Worm (Caenorhabditis elegans) whole organism, L3 larva: ENCODE results near the gene acs-10.

ENCODE experiments used
- R02D3.7 ChIP-seq: fragments of 150-350 bp; optimal IDR thresholded peaks from 2 replicates; lab custom pipeline; 2014; ENCODE audit warnings: missing biosample characterization, missing genetic modification characterization
- ZK546.5 ChIP-seq: sonication (generic microtip); optimal IDR thresholded peaks from 2 replicates; lab custom pipeline; 2017; ENCODE audit warnings: missing biosample characterization, missing genetic modification characterization
- aly-2 ChIP-seq: fragments of 150-350 bp; optimal IDR thresholded peaks from 2 replicates; lab custom pipeline; 2014; ENCODE audit warnings: missing biosample characterization, missing genetic modification characterization
- ama-1 ChIP-seq: fragments of 150-350 bp; optimal IDR thresholded peaks from 2 replicates; lab custom pipeline; 2018
- ceh-16 ChIP-seq: sonication (generic microtip); optimal IDR thresholded peaks from 2 replicates; lab custom pipeline; 2017; ENCODE audit warnings: missing biosample characterization, missing genetic modification characterization
- ceh-28 ChIP-seq: fragments of 150-350 bp; optimal IDR thresholded peaks from 2 replicates; lab custom pipeline; 2014; ENCODE audit warnings: missing biosample characterization, missing genetic modification reagents, missing genetic modification characterization
- ceh-82 ChIP-seq: fragments of 150-350 bp; optimal IDR thresholded peaks from 2 replicates; lab custom pipeline; 2014; ENCODE audit warnings: missing biosample characterization, missing genetic modification characterization
- ceh-9 ChIP-seq: sonication (generic microtip); optimal IDR thresholded peaks from 2 replicates; lab custom pipeline; 2018; ENCODE audit warnings: missing biosample characterization, missing genetic modification characterization
- egl-5 ChIP-seq: fragments of 150-350 bp; optimal IDR thresholded peaks from 2 replicates; lab custom pipeline; 2017; ENCODE audit warnings: missing biosample characterization, missing genetic modification reagents, missing genetic modification characterization, inconsistent platforms
- elt-2 ChIP-seq: sonication (generic microtip); optimal IDR thresholded peaks from 2 replicates; lab custom pipeline; 2016; ENCODE audit warnings: missing genetic modification reagents, mild to moderate bottlenecking, missing genetic modification characterization, missing compliant biosample characterization
- elt-3 ChIP-seq, 3 experiments: fragments of 150-350 bp in 1 of 3; sonication (generic microtip) in 2 of 3; optimal IDR thresholded peaks; 2 replicates in 2 of 3; 4 replicates in 1 of 3; lab custom pipeline; 2014 to 2017; ENCODE audit warnings: missing biosample characterization in 3 of 3, missing genetic modification characterization in 3 of 3
- fkh-2 ChIP-seq: fragments of 150-350 bp; optimal IDR thresholded peaks from 2 replicates; lab custom pipeline; 2014; ENCODE audit warnings: missing biosample characterization, missing genetic modification reagents, missing genetic modification characterization
- fos-1 ChIP-seq: fragments of 150-350 bp; optimal IDR thresholded peaks from 2 replicates; lab custom pipeline; 2014; ENCODE audit warnings: missing biosample characterization, missing genetic modification characterization
- hmg-11 ChIP-seq: sonication (generic microtip); optimal IDR thresholded peaks from 2 replicates; lab custom pipeline; 2016; ENCODE audit warnings: missing genetic modification characterization, missing compliant biosample characterization
- nfya-1 ChIP-seq: sonication (generic microtip); optimal IDR thresholded peaks from 2 replicates; lab custom pipeline; 2017; ENCODE audit warnings: missing genetic modification characterization, mild to moderate bottlenecking, missing compliant biosample characterization, antibody characterized with exemption, moderate library complexity; ENCODE audit not compliant: insufficient read depth
- nhr-11 ChIP-seq: fragments of 150-350 bp; optimal IDR thresholded peaks from 2 replicates; lab custom pipeline; 2014; ENCODE audit warnings: missing biosample characterization, missing genetic modification characterization
- nhr-12 ChIP-seq: fragments of 150-350 bp; optimal IDR thresholded peaks from 2 replicates; lab custom pipeline; 2014; ENCODE audit warnings: missing biosample characterization, missing genetic modification characterization
- nhr-23 ChIP-seq: fragments of 150-350 bp; optimal IDR thresholded peaks from 2 replicates; lab custom pipeline; 2014; ENCODE audit warnings: missing biosample characterization, missing genetic modification reagents, missing genetic modification characterization
- nhr-237 ChIP-seq: fragments of 150-350 bp; optimal IDR thresholded peaks from 2 replicates; lab custom pipeline; 2014; ENCODE audit warnings: missing biosample characterization, missing genetic modification characterization
- nhr-43 ChIP-seq: sonication (generic microtip); optimal IDR thresholded peaks from 2 replicates; lab custom pipeline; 2016; ENCODE audit warnings: mild to moderate bottlenecking, missing genetic modification characterization, missing compliant biosample characterization; ENCODE audit not compliant: poor library complexity, severe bottlenecking
- nhr-67 ChIP-seq: fragments of 150-350 bp; optimal IDR thresholded peaks from 2 replicates; lab custom pipeline; 2014; ENCODE audit warnings: missing biosample characterization, missing genetic modification characterization
- nhr-76 ChIP-seq: fragments of 150-350 bp; sonication (generic microtip); optimal IDR thresholded peaks from 5 replicates; lab custom pipeline; 2014; ENCODE audit warnings: missing biosample characterization, missing genetic modification characterization
- nhr-77 ChIP-seq: fragments of 150-350 bp; optimal IDR thresholded peaks from 2 replicates; lab custom pipeline; 2014; ENCODE audit warnings: missing biosample characterization, missing genetic modification characterization
- sea-2 ChIP-seq: fragments of 150-350 bp; sonication (generic microtip); optimal IDR thresholded peaks from 4 replicates; lab custom pipeline; 2014; ENCODE audit warnings: missing biosample characterization, missing genetic modification reagents, missing genetic modification characterization
- skn-1 ChIP-seq: fragments of 150-350 bp; optimal IDR thresholded peaks from 2 replicates; lab custom pipeline; 2014; ENCODE audit warnings: missing biosample characterization, missing genetic modification characterization
- tbx-2 ChIP-seq: sonication (generic microtip); optimal IDR thresholded peaks from 2 replicates; lab custom pipeline; 2016; ENCODE audit warnings: mild to moderate bottlenecking, missing genetic modification characterization, missing compliant biosample characterization
- unc-62 ChIP-seq: fragments of 150-350 bp; sonication (generic microtip); optimal IDR thresholded peaks from 4 replicates; lab custom pipeline; 2014; ENCODE audit warnings: missing biosample characterization, missing genetic modification reagents, missing genetic modification characterization
- zag-1 ChIP-seq: fragments of 150-350 bp; optimal IDR thresholded peaks from 2 replicates; lab custom pipeline; 2014; ENCODE audit warnings: missing biosample characterization, missing genetic modification characterization
- ztf-4 ChIP-seq: fragments of 150-350 bp; optimal IDR thresholded peaks from 2 replicates; lab custom pipeline; 2014; ENCODE audit warnings: missing biosample characterization, missing genetic modification characterization

The acs-10 gene

ce11 chrV:14146199-14146598 lies at the start of gene acs-10:
Gene acs-10 (plus strand): TSS chrV:14146499.
- TF ChIP-seq nhr-67 (tag; lab: Kevin White, UChicago) = no peak
- no peak for TF ChIP-seq ama-1 (lab: Kevin White, UChicago)
- TF ChIP-seq ceh-16 = no peak
- no peak for TF ChIP-seq zag-1 (tag; lab: Kevin White, UChicago)
- TF ChIP-seq fkh-2 (tag; lab: Kevin White, UChicago) = no peak
- TF ChIP-seq ZK546.5 (tag; lab: Kevin White, UChicago) = no peak
- no peak for TF ChIP-seq unc-62 (GFP tag; lab: Kevin White, UChicago)
- TF ChIP-seq elt-2 (tag; lab: Kevin White, UChicago) = no peak

DNA sequence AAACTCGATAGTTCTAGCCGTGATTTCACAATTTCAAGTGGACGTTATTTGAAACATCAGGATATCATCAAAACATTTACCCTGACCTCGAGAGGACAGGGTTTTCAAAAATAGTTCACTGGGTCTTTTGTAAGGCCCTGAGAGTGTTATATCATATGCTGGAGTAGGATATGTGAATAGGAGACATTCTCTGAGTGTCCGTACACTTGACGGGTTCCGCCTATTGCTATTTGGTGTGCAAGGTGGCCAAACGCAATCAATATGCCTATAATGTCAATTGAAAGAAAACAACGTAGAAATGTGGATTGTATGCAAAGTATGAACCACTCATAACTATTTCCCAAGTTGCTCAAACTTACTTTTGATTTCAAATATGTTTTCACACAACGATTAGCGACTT lies 48.9 kb upstream of the acs-10 start:
- no peak for TF ChIP-seq R02D3.7 (tag; lab: Kevin White, UChicago)
- TF ChIP-seq elt-3 (tag; optimal IDR thresholded peaks at IDR 0.05; lab: Kevin White, UChicago) = no peak

ce11 chrV:14098519-14098918 lies 47.8 kb upstream of the acs-10 start, which contains the start of the genes D1086.2 and D1086.1:
Gene D1086.2 (minus strand): TSS chrV:14098668.
Gene D1086.1 (plus strand): TSS chrV:14098858.
- no peak for TF ChIP-seq nfya-1
- no peak for TF ChIP-seq skn-1 (tag; lab: Kevin White, UChicago)
- no peak for TF ChIP-seq nhr-67 (tag; lab: Kevin White, UChicago)
- TF ChIP-seq nhr-43 (tag; lab: Kevin White, UChicago) = no peak
- no peak for TF ChIP-seq egl-5 (tag; lab: Kevin White, UChicago)
- no peak for TF ChIP-seq nhr-11 (tag; lab: Kevin White, UChicago)
- TF ChIP-seq, all 47 proteins: peak for 0

DNA sequence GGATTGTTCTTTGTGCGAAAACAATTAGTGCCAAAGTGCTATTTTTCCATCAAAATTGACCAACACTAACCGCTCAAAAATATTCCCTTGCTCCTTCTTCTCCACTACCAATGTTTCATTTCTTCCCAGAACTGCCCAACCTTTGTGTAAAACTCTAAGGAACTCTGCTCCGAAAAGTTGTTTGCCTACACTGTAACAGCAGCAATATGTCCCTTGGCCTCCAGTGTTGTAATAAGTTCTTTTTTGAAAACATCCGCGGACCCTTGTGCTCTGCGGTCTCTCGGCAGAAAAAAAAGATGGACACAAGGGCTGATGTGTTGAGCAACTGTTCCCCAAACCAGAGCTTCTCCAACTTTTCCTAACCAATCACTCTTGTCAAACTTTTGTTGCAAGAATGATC lies 45.4 kb upstream of the acs-10 start, which contains the start of gene D1086.12:
TSS of gene D1086.12 (plus strand) at position 301 of the 400 bp plus-strand sequence.
- TF ChIP-seq nfya-1 (peak; percentile 24), nhr-12 (tag; lab: Kevin White, UChicago) (no peak), nhr-237 (tag; lab: Kevin White, UChicago) (no peak), nhr-76 (tag; lab: Kevin White, UChicago) (no peak)

DNA sequence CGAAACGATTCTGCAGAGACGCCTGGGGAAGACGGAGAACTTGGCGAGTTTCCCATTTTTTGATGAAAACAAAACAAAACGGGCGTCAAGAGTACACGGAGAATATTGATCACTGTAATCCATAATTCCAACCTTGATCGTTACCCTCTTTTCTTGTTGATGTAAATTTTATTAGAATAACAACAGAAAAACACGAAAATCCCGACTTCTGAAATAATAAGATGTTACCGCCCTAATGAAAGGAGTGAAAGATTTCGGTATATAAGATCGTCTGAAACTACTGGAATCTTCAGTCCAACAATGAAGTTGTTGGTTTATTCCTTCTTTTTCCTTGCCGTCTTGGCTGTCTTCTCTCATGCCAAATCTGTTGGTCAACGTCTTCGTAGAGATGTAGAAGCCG lies 42.3 kb upstream of the acs-10 start, which contains the start of gene D1086.9:
TSS of gene D1086.9 (plus strand) at position 301 of the 400 bp plus-strand sequence.
- TF ChIP-seq nhr-77 (tag; lab: Kevin White, UChicago) (no peak), nhr-76 (tag; lab: Kevin White, UChicago) (no peak), sea-2 (GFP tag; lab: Kevin White, UChicago) (no peak), tbx-2 (tag; lab: Kevin White, UChicago) (no peak), skn-1 (tag; lab: Kevin White, UChicago) (no peak), nhr-43 (tag; lab: Kevin White, UChicago) (no peak), hmg-11 (tag; lab: Kevin White, UChicago) (no peak), fos-1 (tag; lab: Kevin White, UChicago) (no peak)
- TF ChIP-seq, all 47 proteins: peak for 0

DNA sequence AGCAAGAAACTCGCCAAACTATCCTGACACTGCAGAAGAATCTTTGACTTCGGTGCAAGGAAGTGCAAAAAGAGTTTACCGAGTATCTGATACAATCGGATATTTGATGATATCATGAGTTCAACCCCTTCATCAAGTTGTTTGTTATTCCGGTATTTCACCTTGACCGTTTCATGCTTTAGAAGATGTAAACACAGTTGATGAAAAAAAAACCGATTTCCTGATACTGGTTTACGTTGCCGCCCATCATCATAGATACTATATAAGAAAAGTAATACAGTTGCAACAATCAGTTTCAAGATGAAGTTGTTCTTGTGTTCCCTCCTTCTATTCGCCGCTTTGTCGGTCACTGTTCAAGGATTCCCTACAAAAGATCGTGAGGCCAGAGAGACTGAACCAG lies 38.8 kb upstream of the acs-10 start, which contains the start of gene H39E23.3:
TSS of gene H39E23.3 (plus strand) at position 301 of the 400 bp plus-strand sequence.
- TF ChIP-seq ceh-9 (tag; lab: Kevin White, UChicago) (no peak), skn-1 (tag; lab: Kevin White, UChicago) (no peak), nhr-67 (tag; lab: Kevin White, UChicago) (no peak), unc-62 (GFP tag; lab: Kevin White, UChicago) (no peak), zag-1 (tag; lab: Kevin White, UChicago) (no peak), aly-2 (no peak), R02D3.7 (tag; lab: Kevin White, UChicago) (no peak), nfya-1 (no peak), elt-2 (tag; lab: Kevin White, UChicago) (no peak), ztf-4 (no peak), nhr-23 (tag; lab: Kevin White, UChicago) (no peak), sea-2 (GFP tag; lab: Kevin White, UChicago) (no peak), ceh-28 (tag; lab: Kevin White, UChicago) (no peak), egl-5 (tag; lab: Kevin White, UChicago) (no peak)

ce11 chrV:14110042-14110441 lies 36.3 kb upstream of the acs-10 start, which contains the start of gene H39E23.2:
Gene H39E23.2 (plus strand): TSS chrV:14110342.
- TF ChIP-seq ceh-82 = no peak
